Fruit fly (Drosophila melanogaster) whole organism, embryonic: ENCODE results near the gene tsh.

Experiments used
- Atf3 ChIP-seq: fragments of 200-800 bp; sonication (Bioruptor generic); optimal IDR thresholded peaks from 3 replicates; lab custom pipeline; 2016; ENCODE audit warnings: missing biosample characterization, missing genetic modification characterization
- Bdp1 ChIP-seq: fragments of 200-800 bp; sonication (Bioruptor generic); optimal IDR thresholded peaks from 3 replicates; lab custom pipeline; 2016; ENCODE audit warnings: missing biosample characterization, missing genetic modification characterization
- Bteb2 ChIP-seq: fragments of 200-800 bp; sonication (Bioruptor generic); optimal IDR thresholded peaks from 2 replicates; lab custom pipeline; 2016; ENCODE audit warnings: missing biosample characterization, missing genetic modification characterization
- CG10366 ChIP-seq: fragments of 200-800 bp; sonication (Bioruptor generic); IDR thresholded peaks from 2 replicates; pipeline ENCODE4 v1.3.6; 2022; ENCODE audit warnings: missing biosample characterization, missing genetic modification characterization
- CG10565 ChIP-seq: fragments of 200-800 bp; sonication (Bioruptor generic); optimal IDR thresholded peaks from 3 replicates; lab custom pipeline; 2016; ENCODE audit warnings: missing biosample characterization, mild to moderate bottlenecking, missing genetic modification characterization
- CG12071 ChIP-seq: fragments of 200-800 bp; sonication (Bioruptor generic); optimal IDR thresholded peaks from 3 replicates; lab custom pipeline; 2018; ENCODE audit warnings: missing biosample characterization, mild to moderate bottlenecking, missing genetic modification characterization
- CG14014 ChIP-seq: fragments of 200-800 bp; sonication (Bioruptor generic); IDR thresholded peaks from 2 replicates; pipeline ENCODE4 v1.3.6; 2022; ENCODE audit warnings: missing biosample characterization, missing genetic modification characterization
- CG1529 ChIP-seq: fragments of 200-800 bp; sonication (Bioruptor generic); optimal IDR thresholded peaks from 3 replicates; lab custom pipeline; 2018; ENCODE audit warnings: missing biosample characterization, missing genetic modification characterization
- CG16813 ChIP-seq: fragments of 200-800 bp; sonication (Bioruptor generic); IDR thresholded peaks from 3 replicates; pipeline ENCODE4 v1.3.6; 2022; ENCODE audit warnings: missing biosample characterization, missing genetic modification characterization; ENCODE audit not compliant: partially characterized antibody
- CG1832 ChIP-seq: fragments of 200-800 bp; sonication (Bioruptor generic); optimal IDR thresholded peaks from 2 replicates; lab custom pipeline; 2017; ENCODE audit warnings: missing biosample characterization, mild to moderate bottlenecking, missing genetic modification characterization, inconsistent platforms
- CG33557 ChIP-seq: fragments of 200-800 bp; sonication (Bioruptor generic); optimal IDR thresholded peaks from 2 replicates; lab custom pipeline; 2019; ENCODE audit warnings: missing biosample characterization, mild to moderate bottlenecking, missing genetic modification characterization, moderate library complexity
- CG34422 ChIP-seq: fragments of 200-800 bp; sonication (Bioruptor generic); IDR thresholded peaks from 3 replicates; pipeline ENCODE4 v1.3.6; 2022; ENCODE audit warnings: missing biosample characterization, missing genetic modification characterization
- CG4707 ChIP-seq: fragments of 200-800 bp; sonication (Bioruptor generic); optimal IDR thresholded peaks from 2 replicates; lab custom pipeline; 2018; ENCODE audit warnings: missing biosample characterization, mild to moderate bottlenecking, missing genetic modification characterization, moderate library complexity
- CG7928 ChIP-seq: fragments of 200-800 bp; sonication (Bioruptor generic); optimal IDR thresholded peaks from 2 replicates; lab custom pipeline; 2017; ENCODE audit warnings: missing biosample characterization, mild to moderate bottlenecking, missing genetic modification characterization
- CG8924 ChIP-seq: fragments of 200-800 bp; optimal IDR thresholded peaks from 3 replicates; lab custom pipeline; 2019; ENCODE audit warnings: missing biosample characterization, mild to moderate bottlenecking, missing genetic modification characterization, moderate library complexity
- CTCF ChIP-seq: fragments of 200-800 bp; sonication (Bioruptor generic); optimal IDR thresholded peaks from 2 replicates; lab custom pipeline; 2017; ENCODE audit warnings: missing biosample characterization, mild to moderate bottlenecking, missing genetic modification characterization, moderate library complexity
- Dad ChIP-seq: fragments of 200-800 bp; sonication (Bioruptor generic); optimal IDR thresholded peaks from 3 replicates; lab custom pipeline; 2016; ENCODE audit warnings: missing biosample characterization, missing genetic modification characterization
- Deaf1 ChIP-seq: fragments of 200-800 bp; optimal IDR thresholded peaks from 3 replicates; lab custom pipeline; 2019; ENCODE audit warnings: missing biosample characterization, mild to moderate bottlenecking, missing genetic modification characterization, moderate library complexity
- Dp ChIP-seq: fragments of 200-800 bp; sonication (Bioruptor generic); optimal IDR thresholded peaks from 2 replicates; lab custom pipeline; 2018; ENCODE audit warnings: missing biosample characterization, mild to moderate bottlenecking, missing genetic modification characterization, moderate library complexity
- E2f2 ChIP-seq: fragments of 200-800 bp; sonication (Bioruptor generic); IDR thresholded peaks from 2 replicates; pipeline ENCODE4 v1.3.6; 2022; ENCODE audit warnings: missing biosample characterization, missing genetic modification characterization
- H15 ChIP-seq: fragments of 200-800 bp; sonication (Bioruptor generic); IDR thresholded peaks from 3 replicates; pipeline ENCODE4 v1.3.6; 2022; ENCODE audit warnings: missing biosample characterization, missing genetic modification characterization
- Kr ChIP-seq: fragments of 200-800 bp; sonication (Bioruptor generic); optimal IDR thresholded peaks from 2 replicates; lab custom pipeline; 2017; ENCODE audit warnings: missing biosample characterization, mild to moderate bottlenecking, missing genetic modification characterization
- Lim3 ChIP-seq: fragments of 200-800 bp; sonication (Bioruptor generic); IDR thresholded peaks from 2 replicates; pipeline ENCODE4 v1.3.6; 2022; ENCODE audit warnings: missing biosample characterization, missing genetic modification characterization
- Nf-YB ChIP-seq: fragments of 200-800 bp; sonication (Bioruptor generic); optimal IDR thresholded peaks from 3 replicates; lab custom pipeline; 2019; ENCODE audit warnings: missing biosample characterization, mild to moderate bottlenecking, missing genetic modification characterization, moderate library complexity
- Nf-YC ChIP-seq: fragments of 200-800 bp; optimal IDR thresholded peaks from 3 replicates; lab custom pipeline; 2019; ENCODE audit warnings: missing biosample characterization, mild to moderate bottlenecking, missing genetic modification characterization, moderate library complexity
- Oaz ChIP-seq: fragments of 200-800 bp; sonication (Bioruptor generic); IDR thresholded peaks from 2 replicates; pipeline ENCODE4 v1.3.6; 2022; ENCODE audit warnings: missing biosample characterization, missing genetic modification characterization
- PHDP ChIP-seq: fragments of 200-800 bp; sonication (Bioruptor generic); optimal IDR thresholded peaks from 3 replicates; lab custom pipeline; 2018; ENCODE audit warnings: missing biosample characterization, mild to moderate bottlenecking, missing genetic modification characterization, moderate library complexity
- Sox102F ChIP-seq: fragments of 200-800 bp; sonication (Bioruptor generic); optimal IDR thresholded peaks from 2 replicates; lab custom pipeline; 2018; ENCODE audit warnings: missing biosample characterization, mild to moderate bottlenecking, missing genetic modification characterization, moderate library complexity
- Spps ChIP-seq: fragments of 200-800 bp; sonication (Bioruptor generic); optimal IDR thresholded peaks from 2 replicates; lab custom pipeline; 2018; ENCODE audit warnings: missing biosample characterization, mild to moderate bottlenecking, missing genetic modification characterization
- Trl ChIP-seq, 3 experiments: fragments of >200 bp in 2 of 3; fragments of 200-800 bp in 1 of 3; sonication (Bioruptor generic) in 1 of 3; optimal IDR thresholded peaks; 2 replicates in 1 of 3; 3 replicates in 2 of 3; lab custom pipeline; 2016 to 2017; ENCODE audit warnings: missing biosample characterization in 1 of 3, missing genetic modification characterization in 1 of 3
- aop ChIP-seq: fragments of 200-800 bp; sonication (Bioruptor generic); IDR thresholded peaks from 2 replicates; pipeline ENCODE4 v1.3.6; 2022; ENCODE audit warnings: missing biosample characterization, missing genetic modification characterization
- ash1 ChIP-seq: fragments of 200-800 bp; sonication (Bioruptor generic); optimal IDR thresholded peaks from 2 replicates; lab custom pipeline; 2018; ENCODE audit warnings: missing biosample characterization, mild to moderate bottlenecking, missing genetic modification characterization
- ato ChIP-seq: fragments of 200-800 bp; sonication (Bioruptor generic); IDR thresholded peaks from 2 replicates; pipeline ENCODE4 v1.3.6; 2022; ENCODE audit warnings: missing biosample characterization, missing genetic modification characterization; ENCODE audit not compliant: partially characterized antibody
- br ChIP-seq: fragments of >200 bp; optimal IDR thresholded peaks from 2 replicates; lab custom pipeline; 2017
- bsh ChIP-seq, 2 experiments: fragments of 200-800 bp; sonication (Bioruptor generic); optimal IDR thresholded peaks; 2 replicates each; lab custom pipeline; 2017 to 2018; ENCODE audit warnings: mild to moderate bottlenecking in 2 of 2, missing biosample characterization in 2 of 2, missing genetic modification characterization in 2 of 2, moderate library complexity in 1 of 2
- cg ChIP-seq: fragments of 200-800 bp; sonication (Bioruptor generic); optimal IDR thresholded peaks from 3 replicates; lab custom pipeline; 2019; ENCODE audit warnings: missing biosample characterization, mild to moderate bottlenecking, missing genetic modification characterization, moderate library complexity
- crol ChIP-seq: fragments of 200-800 bp; sonication (Bioruptor generic); IDR thresholded peaks from 2 replicates; pipeline ENCODE4 v1.3.6; 2022; ENCODE audit warnings: missing biosample characterization, missing genetic modification characterization
- eve ChIP-seq, 2 experiments: fragments of >200 bp; optimal IDR thresholded peaks; 2 replicates each; lab custom pipeline; 2017; ENCODE audit warnings: missing biosample characterization in 2 of 2, missing genetic modification characterization in 2 of 2
- exex ChIP-seq: fragments of 200-800 bp; sonication (Bioruptor generic); optimal IDR thresholded peaks from 4 replicates; lab custom pipeline; 2018; ENCODE audit warnings: missing biosample characterization, mild to moderate bottlenecking, missing genetic modification characterization, moderate library complexity
- fd102C ChIP-seq: fragments of 200-800 bp; sonication (Bioruptor generic); optimal IDR thresholded peaks from 2 replicates; lab custom pipeline; 2018; ENCODE audit warnings: missing biosample characterization, mild to moderate bottlenecking, missing genetic modification characterization, moderate library complexity
- fd3F ChIP-seq: fragments of 200-800 bp; sonication (Bioruptor generic); optimal IDR thresholded peaks from 2 replicates; lab custom pipeline; 2018; ENCODE audit warnings: missing biosample characterization, mild to moderate bottlenecking, missing genetic modification characterization, moderate library complexity
- fru ChIP-seq: fragments of >200 bp; optimal IDR thresholded peaks from 2 replicates; lab custom pipeline; 2017
- ftz-f1 ChIP-seq: fragments of 200-800 bp; sonication (Bioruptor generic); optimal IDR thresholded peaks from 2 replicates; lab custom pipeline; 2016; ENCODE audit warnings: missing biosample characterization, missing genetic modification characterization
- grn ChIP-seq: fragments of 200-800 bp; sonication (Bioruptor generic); optimal IDR thresholded peaks from 3 replicates; lab custom pipeline; 2017; ENCODE audit warnings: missing biosample characterization, missing genetic modification characterization
- her ChIP-seq: fragments of 200-800 bp; sonication (Bioruptor generic); optimal IDR thresholded peaks from 2 replicates; lab custom pipeline; 2016; ENCODE audit warnings: missing biosample characterization, missing genetic modification characterization
- jing ChIP-seq: fragments of 200-800 bp; sonication (Bioruptor generic); optimal IDR thresholded peaks from 2 replicates; lab custom pipeline; 2018; ENCODE audit warnings: missing biosample characterization, mild to moderate bottlenecking, missing genetic modification characterization
- nerfin-1 ChIP-seq: fragments of 200-800 bp; sonication (Bioruptor generic); optimal IDR thresholded peaks from 3 replicates; lab custom pipeline; 2019; ENCODE audit warnings: missing biosample characterization, mild to moderate bottlenecking, missing genetic modification characterization, moderate library complexity
- pros ChIP-seq: fragments of 200-800 bp; sonication (Bioruptor generic); optimal IDR thresholded peaks from 3 replicates; lab custom pipeline; 2019; ENCODE audit warnings: missing biosample characterization, mild to moderate bottlenecking, missing genetic modification characterization, moderate library complexity
- ro ChIP-seq: fragments of 200-800 bp; sonication (Bioruptor generic); IDR thresholded peaks from 2 replicates; pipeline ENCODE4 v1.3.6; 2022; ENCODE audit warnings: missing biosample characterization, missing genetic modification characterization
- salm ChIP-seq: fragments of 200-800 bp; sonication (Bioruptor generic); optimal IDR thresholded peaks from 2 replicates; lab custom pipeline; 2018; ENCODE audit warnings: missing biosample characterization, mild to moderate bottlenecking, missing genetic modification characterization
- unpg ChIP-seq: fragments of 200-800 bp; sonication (Bioruptor generic); optimal IDR thresholded peaks from 3 replicates; lab custom pipeline; 2018; ENCODE audit warnings: missing biosample characterization, mild to moderate bottlenecking, missing genetic modification characterization, moderate library complexity
- wdn ChIP-seq: fragments of 200-800 bp; sonication (Bioruptor generic); IDR thresholded peaks from 2 replicates; pipeline ENCODE4 v1.3.6; 2022; ENCODE audit warnings: missing biosample characterization, missing genetic modification characterization
- zen ChIP-seq: fragments of 200-800 bp; sonication (Bioruptor generic); optimal IDR thresholded peaks from 3 replicates; lab custom pipeline; 2018; ENCODE audit warnings: missing biosample characterization, mild to moderate bottlenecking, missing genetic modification characterization, moderate library complexity

tsh gene

DNA sequence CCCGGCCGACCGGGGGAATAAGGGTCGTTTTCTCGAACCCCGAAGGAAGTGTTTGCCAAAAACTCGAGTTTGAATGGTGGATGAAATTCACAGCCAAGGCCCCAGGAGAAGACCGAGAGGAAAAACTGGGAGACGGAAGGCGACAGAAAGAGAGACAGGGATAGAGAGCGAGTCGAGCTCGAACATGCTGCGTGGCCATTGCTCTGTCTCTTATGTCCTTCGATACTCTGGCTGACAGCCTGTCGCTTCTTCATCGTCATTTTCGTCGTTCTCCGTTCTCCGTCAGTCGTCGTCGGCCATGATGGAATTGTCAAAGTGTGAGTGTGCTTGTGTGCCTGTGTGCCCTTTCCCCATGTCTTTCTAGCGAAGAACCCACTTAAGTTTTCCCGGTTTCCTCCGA lies 23.1 kb downstream of the tsh start (continued):
- TF ChIP-seq unpg (GFP tag; lab: Kevin White, UChicago) (no peak), CG14014 (GFP tag; lab: Robert Waterston, UW) (no peak), crol (peak; percentile 61), CG16813 (no peak), Deaf1 (tag; lab: Kevin White, UChicago) (peak; percentile 80), jing (GFP tag; lab: Kevin White, UChicago) (no peak), Dp (GFP tag; lab: Kevin White, UChicago) (no peak), Oaz (GFP tag; lab: Robert Waterston, UW) (no peak), Lim3 (no peak), ftz-f1 (GFP tag; lab: Kevin White, UChicago) (no peak), CG10366 (GFP tag; lab: Robert Waterston, UW) (no peak), cg (GFP tag; lab: Kevin White, UChicago) (peak; percentile 57), Dad (GFP tag; lab: Kevin White, UChicago) (no peak), Bdp1 (GFP tag; lab: Kevin White, UChicago) (no peak), Nf-YC (tag; lab: Kevin White, UChicago) (peak; percentile 85), nerfin-1 (tag; lab: Kevin White, UChicago) (peak; percentile 41), zen (tag; lab: Kevin White, UChicago) (peak; percentile 57), CG8924 (no peak), Sox102F (no peak), wdn (GFP tag; lab: Robert Waterston, UW) (no peak), CG34422 (GFP tag; lab: Robert Waterston, UW) (no peak), Nf-YB (GFP tag; lab: Kevin White, UChicago) (peak; percentile 78), her (GFP tag; lab: Kevin White, UChicago) (no peak), CG10565 (GFP tag; lab: Kevin White, UChicago) (no peak), Bteb2 (GFP tag; lab: Kevin White, UChicago) (no peak), CG12071 (GFP tag; lab: Kevin White, UChicago) (no peak), ash1 (GFP tag; lab: Kevin White, UChicago) (no peak), Kr (GFP tag; lab: Kevin White, UChicago) (peak; percentile 32), exex (tag; lab: Kevin White, UChicago) (no peak), PHDP (tag; lab: Kevin White, UChicago) (no peak), bsh (GFP tag; optimal IDR thresholded peaks at IDR 0.05; lab: Kevin White, UChicago) (no peak), CG4707 (GFP tag; lab: Kevin White, UChicago) (no peak), H15 (GFP tag; lab: Robert Waterston, UW) (no peak), CG1832 (GFP tag; lab: Kevin White, UChicago) (peak; percentile 64), salm (tag; lab: Kevin White, UChicago) (no peak), grn (GFP tag; lab: Kevin White, UChicago) (no peak), pros (GFP tag; lab: Kevin White, UChicago) (peak; percentile 97), ato (GFP tag; lab: Robert Waterston, UW) (no peak), CG33557 (GFP tag; lab: Kevin White, UChicago) (no peak), fd3F (no peak), E2f2 (GFP tag; lab: Robert Waterston, UW) (no peak), br (lab: Kevin White, UChicago) (no peak), CG7928 (GFP tag; lab: Kevin White, UChicago) (no peak), Atf3 (GFP tag; lab: Kevin White, UChicago) (no peak), eve (GFP tag; optimal IDR thresholded peaks at IDR 0.05; lab: Kevin White, UChicago) (no peak), fd102C (no peak), fru (lab: Kevin White, UChicago) (no peak), Spps (no peak), Trl (optimal IDR thresholded peaks at IDR 0.05; lab: Kevin White, UChicago) (peak; percentile 14 to 32), Trl (GFP tag; optimal IDR thresholded peaks at IDR 0.05; lab: Kevin White, UChicago) (no peak), CG1529 (GFP tag; lab: Kevin White, UChicago) (no peak), ro (no peak), CTCF (GFP tag; lab: Kevin White, UChicago) (no peak), aop (GFP tag; lab: Robert Waterston, UW) (no peak)
